Fruit fly (Drosophila melanogaster) whole organism, prepupa: ENCODE data around the gene Pde6.

Source experiments
- CG10669 ChIP-seq: fragments of 200-800 bp; sonication (Bioruptor generic); optimal IDR thresholded peaks from 3 replicates; lab custom pipeline; 2018; ENCODE audit warnings: missing biosample characterization, mild to moderate bottlenecking, missing genetic modification characterization, moderate library complexity
- CG11294 ChIP-seq: fragments of 200-800 bp; sonication (Bioruptor generic); IDR thresholded peaks from 2 replicates; pipeline ENCODE4 v1.3.6; 2022; ENCODE audit warnings: missing biosample characterization, missing genetic modification characterization
- CG11762 ChIP-seq: fragments of 200-800 bp; sonication (Bioruptor generic); optimal IDR thresholded peaks from 3 replicates; lab custom pipeline; 2016; ENCODE audit warnings: missing biosample characterization, missing genetic modification characterization; ENCODE audit not compliant: insufficient read depth
- CG11902 ChIP-seq: fragments of 200-800 bp; sonication (Bioruptor generic); optimal IDR thresholded peaks from 3 replicates; lab custom pipeline; 2016; ENCODE audit warnings: missing biosample characterization, missing genetic modification characterization
- CG15336 ChIP-seq: fragments of 200-800 bp; sonication (Bioruptor generic); IDR thresholded peaks from 2 replicates; pipeline ENCODE4 v1.3.6; 2022; ENCODE audit warnings: missing biosample characterization, missing genetic modification characterization
- CG3032 ChIP-seq: fragments of 200-800 bp; optimal IDR thresholded peaks from 2 replicates; lab custom pipeline; 2019; ENCODE audit warnings: missing biosample characterization, mild to moderate bottlenecking, missing genetic modification characterization, moderate library complexity
- CG31627 ChIP-seq: fragments of 200-800 bp; sonication (Bioruptor generic); optimal IDR thresholded peaks from 3 replicates; lab custom pipeline; 2016; ENCODE audit warnings: missing biosample characterization, missing genetic modification characterization
- CG32006 ChIP-seq: fragments of 200-800 bp; sonication (Bioruptor generic); optimal IDR thresholded peaks from 3 replicates; lab custom pipeline; 2017; ENCODE audit warnings: missing biosample characterization, mild to moderate bottlenecking, missing genetic modification characterization
- CG3919 ChIP-seq: fragments of 200-800 bp; sonication (Bioruptor generic); optimal IDR thresholded peaks from 3 replicates; lab custom pipeline; 2016; ENCODE audit warnings: missing biosample characterization, missing genetic modification characterization
- CG4318 ChIP-seq: fragments of 200-800 bp; sonication (Bioruptor generic); optimal IDR thresholded peaks from 3 replicates; lab custom pipeline; 2017; ENCODE audit warnings: missing biosample characterization, mild to moderate bottlenecking, missing genetic modification characterization
- CG6163 ChIP-seq: fragments of 200-800 bp; sonication (Bioruptor generic); IDR thresholded peaks from 3 replicates; pipeline ENCODE4 v1.3.6; 2022; ENCODE audit warnings: missing biosample characterization, missing genetic modification characterization
- CG6276 ChIP-seq: fragments of 200-800 bp; sonication (Bioruptor generic); optimal IDR thresholded peaks from 2 replicates; lab custom pipeline; 2017; ENCODE audit warnings: missing biosample characterization, mild to moderate bottlenecking, missing genetic modification characterization
- CG6792 ChIP-seq: fragments of 200-800 bp; sonication (Bioruptor generic); optimal IDR thresholded peaks from 3 replicates; lab custom pipeline; 2016; ENCODE audit warnings: missing biosample characterization, missing genetic modification characterization
- CG6808 ChIP-seq: fragments of 200-800 bp; sonication (Bioruptor generic); optimal IDR thresholded peaks from 3 replicates; lab custom pipeline; 2017; ENCODE audit warnings: missing biosample characterization, missing genetic modification characterization, mild to moderate bottlenecking, moderate library complexity, missing genetic modification reagents
- CG6854 ChIP-seq: fragments of 200-800 bp; sonication (Bioruptor generic); optimal IDR thresholded peaks from 2 replicates; lab custom pipeline; 2017; ENCODE audit warnings: missing biosample characterization, mild to moderate bottlenecking, missing genetic modification characterization
- CG7368 ChIP-seq: fragments of 200-800 bp; sonication (Bioruptor generic); optimal IDR thresholded peaks from 3 replicates; lab custom pipeline; 2016; ENCODE audit warnings: missing biosample characterization, missing genetic modification characterization
- CG8119 ChIP-seq: fragments of 200-800 bp; sonication (Bioruptor generic); IDR thresholded peaks from 3 replicates; pipeline ENCODE4 v1.3.6; 2022; ENCODE audit warnings: missing biosample characterization, missing genetic modification characterization
- CG8319 ChIP-seq: fragments of 200-800 bp; sonication (Bioruptor generic); optimal IDR thresholded peaks from 3 replicates; lab custom pipeline; 2016; ENCODE audit warnings: missing biosample characterization, missing genetic modification characterization
- CG9139 ChIP-seq: fragments of 200-800 bp; sonication (Bioruptor generic); optimal IDR thresholded peaks from 3 replicates; lab custom pipeline; 2017; ENCODE audit warnings: missing biosample characterization, mild to moderate bottlenecking, missing genetic modification characterization
- Eip75B ChIP-seq: fragments of 200-800 bp; sonication (Bioruptor generic); optimal IDR thresholded peaks from 3 replicates; lab custom pipeline; 2016; ENCODE audit warnings: missing biosample characterization, missing genetic modification characterization
- Eip93F ChIP-seq: fragments of 200-800 bp; sonication (Bioruptor generic); optimal IDR thresholded peaks from 2 replicates; lab custom pipeline; 2016; ENCODE audit warnings: missing biosample characterization, mild to moderate bottlenecking, missing genetic modification characterization
- Ets96B ChIP-seq: fragments of 200-800 bp; optimal IDR thresholded peaks from 2 replicates; lab custom pipeline; 2019; ENCODE audit warnings: missing biosample characterization, mild to moderate bottlenecking, missing genetic modification characterization, moderate library complexity
- Hr38 ChIP-seq: sonication (Bioruptor generic); optimal IDR thresholded peaks from 2 replicates; lab custom pipeline; 2016; ENCODE audit warnings: missing biosample characterization, missing genetic modification characterization
- Hr39 ChIP-seq: fragments of 200-800 bp; sonication (Bioruptor generic); optimal IDR thresholded peaks from 2 replicates; lab custom pipeline; 2016; ENCODE audit warnings: missing biosample characterization, missing genetic modification characterization
- Hr4 ChIP-seq: fragments of 200-800 bp; sonication (Bioruptor generic); optimal IDR thresholded peaks from 3 replicates; lab custom pipeline; 2016; ENCODE audit warnings: missing biosample characterization, missing genetic modification characterization
- Lpt ChIP-seq: fragments of 200-800 bp; sonication (Bioruptor generic); optimal IDR thresholded peaks from 3 replicates; lab custom pipeline; 2016; ENCODE audit warnings: missing biosample characterization, missing genetic modification characterization
- Met ChIP-seq: fragments of 200-800 bp; sonication (Bioruptor generic); optimal IDR thresholded peaks from 3 replicates; lab custom pipeline; 2016; ENCODE audit warnings: missing biosample characterization, missing genetic modification characterization
- OdsH ChIP-seq: fragments of 200-800 bp; sonication (Bioruptor generic); optimal IDR thresholded peaks from 3 replicates; lab custom pipeline; 2016; ENCODE audit warnings: missing biosample characterization, missing genetic modification characterization
- Sox102F ChIP-seq: fragments of 200-800 bp; sonication (Bioruptor generic); optimal IDR thresholded peaks from 2 replicates; lab custom pipeline; 2016; ENCODE audit warnings: missing biosample characterization, mild to moderate bottlenecking, missing genetic modification characterization
- Sox14 ChIP-seq: fragments of 200-800 bp; sonication (Bioruptor generic); optimal IDR thresholded peaks from 3 replicates; lab custom pipeline; 2016; ENCODE audit warnings: missing biosample characterization, missing genetic modification characterization
- Sox15 ChIP-seq: fragments of 200-800 bp; sonication (Bioruptor generic); optimal IDR thresholded peaks from 3 replicates; lab custom pipeline; 2016; ENCODE audit warnings: missing biosample characterization, missing genetic modification characterization
- achi ChIP-seq: fragments of 200-800 bp; sonication (Bioruptor generic); optimal IDR thresholded peaks from 3 replicates; lab custom pipeline; 2016; ENCODE audit warnings: missing biosample characterization, missing genetic modification characterization
- acj6 ChIP-seq: fragments of 200-800 bp; sonication (Bioruptor generic); optimal IDR thresholded peaks from 3 replicates; lab custom pipeline; 2016; ENCODE audit warnings: missing biosample characterization, missing genetic modification characterization
- cyc ChIP-seq: fragments of 200-800 bp; sonication (Bioruptor generic); optimal IDR thresholded peaks from 3 replicates; lab custom pipeline; 2016; ENCODE audit warnings: missing biosample characterization, missing genetic modification characterization
- eg ChIP-seq: fragments of 200-800 bp; sonication (Bioruptor generic); IDR thresholded peaks from 3 replicates; pipeline ENCODE4 v1.3.6; 2022; ENCODE audit warnings: missing biosample characterization, missing genetic modification characterization
- esn ChIP-seq: fragments of 200-800 bp; sonication (Bioruptor generic); optimal IDR thresholded peaks from 2 replicates; lab custom pipeline; 2016; ENCODE audit warnings: missing biosample characterization, mild to moderate bottlenecking, missing genetic modification characterization, moderate library complexity
- fd59A ChIP-seq: fragments of 200-800 bp; sonication (Bioruptor generic); optimal IDR thresholded peaks from 2 replicates; lab custom pipeline; 2017; ENCODE audit warnings: missing biosample characterization, mild to moderate bottlenecking, missing genetic modification characterization, missing genetic modification reagents
- fkh ChIP-seq: fragments of 200-800 bp; sonication (Bioruptor generic); optimal IDR thresholded peaks from 3 replicates; lab custom pipeline; 2017; ENCODE audit warnings: missing biosample characterization, mild to moderate bottlenecking, missing genetic modification characterization, moderate library complexity
- lz ChIP-seq: fragments of 200-800 bp; sonication (Bioruptor generic); optimal IDR thresholded peaks from 3 replicates; lab custom pipeline; 2016; ENCODE audit warnings: missing biosample characterization, missing genetic modification characterization
- salr ChIP-seq, 2 experiments: fragments of 200-800 bp; sonication (Bioruptor generic); optimal IDR thresholded peaks; 3 replicates each; lab custom pipeline; 2016 to 2018; ENCODE audit warnings: missing biosample characterization in 2 of 2, missing genetic modification characterization in 2 of 2, mild to moderate bottlenecking in 1 of 2
- spab ChIP-seq: fragments of 200-800 bp; sonication (Bioruptor generic); optimal IDR thresholded peaks from 2 replicates; lab custom pipeline; 2017; ENCODE audit warnings: missing biosample characterization, mild to moderate bottlenecking, missing genetic modification characterization, missing genetic modification reagents
- ss ChIP-seq, 2 experiments: fragments of 200-800 bp; sonication (Bioruptor generic); optimal IDR thresholded peaks; 2 replicates in 1 of 2; 3 replicates in 1 of 2; lab custom pipeline; 2017 to 2018; ENCODE audit warnings: mild to moderate bottlenecking in 2 of 2, missing biosample characterization in 2 of 2, missing genetic modification characterization in 2 of 2, moderate library complexity in 1 of 2
- svp ChIP-seq: fragments of 200-800 bp; sonication (Bioruptor generic); peaks from one replicate; lab custom pipeline; 2016; ENCODE audit warnings: missing biosample characterization, missing genetic modification characterization
- topi ChIP-seq: fragments of 200-800 bp; sonication (Bioruptor generic); optimal IDR thresholded peaks from 3 replicates; lab custom pipeline; 2016; ENCODE audit warnings: missing biosample characterization, missing genetic modification characterization

Pde6 gene

dm6 chr3R:14473574-14473973 is 84.5 kb downstream of the Pde6 start (continued):
- TF ChIP-seq CG10669 (GFP tag; lab: Kevin White, UChicago), result peak; percentile 66
- TF ChIP-seq CG15336, result peak; percentile 83
- TF ChIP-seq CG6792, result peak; percentile 57
- peak; percentile 63 for TF ChIP-seq Hr4 (GFP tag; lab: Kevin White, UChicago)
- peak; percentile 43 for TF ChIP-seq CG11902
- no peak for TF ChIP-seq Hr38 (GFP tag; lab: Kevin White, UChicago)
- peak; percentile 45 for TF ChIP-seq esn (GFP tag; lab: Kevin White, UChicago)
- peak; percentile 37 for TF ChIP-seq CG7368 (GFP tag; lab: Kevin White, UChicago)

- peak; percentile 84 for TF ChIP-seq fkh (GFP tag; lab: Kevin White, UChicago)
- no peak for TF ChIP-seq Hr4 (GFP tag; lab: Kevin White, UChicago)
- TF ChIP-seq Eip93F (GFP tag; lab: Kevin White, UChicago), result no peak
Observed at dm6 chr3R:14472580-14473353, 85.3 kb downstream of the Pde6 start.

- TF ChIP-seq svp (GFP tag; lab: Kevin White, UChicago), result peak; percentile 90
- no peak for TF ChIP-seq CG6276 (GFP tag; lab: Kevin White, UChicago)
- TF ChIP-seq acj6 (GFP tag; lab: Kevin White, UChicago), result no peak
- peak; percentile 4 to 6 for TF ChIP-seq ss (GFP tag; optimal IDR thresholded peaks at IDR 0.05; lab: Kevin White, UChicago)
- TF ChIP-seq, all 60 proteins: peak for 2
Observed at dm6 chr3R:14471426-14471825, 86.7 kb downstream of the Pde6 start.

- TF ChIP-seq achi (GFP tag; lab: Kevin White, UChicago), result peak; percentile 76
- peak; percentile 31 for TF ChIP-seq Hr39 (GFP tag; lab: Kevin White, UChicago)
- TF ChIP-seq CG3032 (tag; lab: Kevin White, UChicago), result no peak
- TF ChIP-seq Met (GFP tag; lab: Kevin White, UChicago), result peak; percentile 41
- TF ChIP-seq spab (GFP tag; lab: Kevin White, UChicago), result no peak
- peak in 1 of 2 experiments; percentile 78 for TF ChIP-seq salr (GFP tag; optimal IDR thresholded peaks at IDR 0.05; lab: Kevin White, UChicago)
- peak; percentile 91 for TF ChIP-seq CG8119 (GFP tag; lab: Robert Waterston, UW)
- peak; percentile 27 for TF ChIP-seq CG31627
- TF ChIP-seq CG15336, result peak; percentile 91
- TF ChIP-seq topi, result peak; percentile 31
- TF ChIP-seq ss (GFP tag; optimal IDR thresholded peaks at IDR 0.05; lab: Kevin White, UChicago), result no peak
- TF ChIP-seq eg (GFP tag; lab: Robert Waterston, UW), result peak; percentile 83
- no peak for TF ChIP-seq Sox102F (GFP tag; lab: Kevin White, UChicago)
- peak; percentile 69 for TF ChIP-seq OdsH (GFP tag; lab: Kevin White, UChicago)
- TF ChIP-seq Eip75B (GFP tag; lab: Kevin White, UChicago), result peak; percentile 28
- peak; percentile 48 for TF ChIP-seq esn (GFP tag; lab: Kevin White, UChicago)
- TF ChIP-seq lz (GFP tag; lab: Kevin White, UChicago), result peak; percentile 37
- peak; percentile 91 for TF ChIP-seq CG32006 (GFP tag; lab: Kevin White, UChicago)
- no peak for TF ChIP-seq CG6854 (GFP tag; lab: Kevin White, UChicago)
- TF ChIP-seq CG6808 (GFP tag; lab: Kevin White, UChicago), result no peak
- peak; percentile 83 for TF ChIP-seq CG4318
- peak; percentile 68 for TF ChIP-seq CG11294
- TF ChIP-seq fd59A (GFP tag; lab: Kevin White, UChicago), result no peak
- TF ChIP-seq Sox15 (GFP tag; lab: Kevin White, UChicago), result peak; percentile 4
- no peak for TF ChIP-seq Eip93F (GFP tag; lab: Kevin White, UChicago)
- TF ChIP-seq Sox14 (GFP tag; lab: Kevin White, UChicago), result peak; percentile 77
- TF ChIP-seq fkh (GFP tag; lab: Kevin White, UChicago), result no peak
- TF ChIP-seq cyc (GFP tag; lab: Kevin White, UChicago), result no peak
- no peak for TF ChIP-seq CG8319 (GFP tag; lab: Kevin White, UChicago)
- peak; percentile 46 for TF ChIP-seq CG3919 (GFP tag; lab: Kevin White, UChicago)
- peak; percentile 44 for TF ChIP-seq Ets96B (tag; lab: Kevin White, UChicago)
- TF ChIP-seq CG11762 (GFP tag; lab: Kevin White, UChicago), result peak; percentile 21
- TF ChIP-seq CG9139 (GFP tag; lab: Kevin White, UChicago), result no peak
- peak; percentile 85 for TF ChIP-seq CG6163 (GFP tag; lab: Robert Waterston, UW)
- peak; percentile 67 for TF ChIP-seq Lpt (GFP tag; lab: Kevin White, UChicago)
Observed at dm6 chr3R:14470630-14471029, 87.5 kb downstream of the Pde6 start.
